Fruit fly (Drosophila melanogaster) whole organism, embryonic: Measurements from ENCODE around the gene CG4613.

ENCODE experiments used
- Bdp1 ChIP-seq: fragments of 200-800 bp; sonication (Bioruptor generic); optimal IDR thresholded peaks from 3 replicates; lab custom pipeline; 2016; ENCODE audit warnings: missing biosample characterization, missing genetic modification characterization
- CG1647 ChIP-seq: fragments of 200-800 bp; sonication (Bioruptor generic); optimal IDR thresholded peaks from 3 replicates; lab custom pipeline; 2016; ENCODE audit warnings: missing biosample characterization, missing genetic modification characterization
- CG2678 ChIP-seq: fragments of 200-800 bp; sonication (Bioruptor generic); optimal IDR thresholded peaks from 3 replicates; lab custom pipeline; 2019; ENCODE audit warnings: missing biosample characterization, mild to moderate bottlenecking, missing genetic modification characterization, moderate library complexity
- CG31441 ChIP-seq: fragments of 200-800 bp; sonication (Bioruptor generic); IDR thresholded peaks from 2 replicates; pipeline ENCODE4 v1.3.6; 2022; ENCODE audit warnings: missing biosample characterization, missing genetic modification characterization
- CG3163 ChIP-seq: fragments of 200-800 bp; sonication (Bioruptor generic); optimal IDR thresholded peaks from 3 replicates; lab custom pipeline; 2016; ENCODE audit warnings: missing biosample characterization, missing genetic modification characterization
- CG4360 ChIP-seq: fragments of 200-800 bp; sonication (Bioruptor generic); IDR thresholded peaks from 2 replicates; pipeline ENCODE4 v1.3.6; 2022; ENCODE audit warnings: missing biosample characterization, missing genetic modification characterization
- CG5180 ChIP-seq: fragments of 200-800 bp; sonication (Bioruptor generic); optimal IDR thresholded peaks from 3 replicates; lab custom pipeline; 2017; ENCODE audit warnings: missing biosample characterization, missing genetic modification characterization, mild to moderate bottlenecking, moderate library complexity, missing genetic modification reagents
- CG9437 ChIP-seq: fragments of 200-800 bp; sonication (Bioruptor generic); optimal IDR thresholded peaks from 2 replicates; lab custom pipeline; 2018; ENCODE audit warnings: missing biosample characterization, mild to moderate bottlenecking, missing genetic modification characterization
- D19A ChIP-seq: fragments of 200-800 bp; optimal IDR thresholded peaks from 3 replicates; lab custom pipeline; 2019; ENCODE audit warnings: missing biosample characterization, mild to moderate bottlenecking, missing genetic modification characterization, moderate library complexity
- D19B ChIP-seq: fragments of 200-800 bp; sonication (Bioruptor generic); optimal IDR thresholded peaks from 2 replicates; lab custom pipeline; 2017; ENCODE audit warnings: missing biosample characterization, mild to moderate bottlenecking, missing genetic modification characterization
- Dek ChIP-seq: fragments of 200-800 bp; sonication (Bioruptor generic); optimal IDR thresholded peaks from 3 replicates; lab custom pipeline; 2019; ENCODE audit warnings: missing biosample characterization, mild to moderate bottlenecking, missing genetic modification characterization, moderate library complexity
- Dip3 ChIP-seq: fragments of 200-800 bp; sonication (Bioruptor generic); optimal IDR thresholded peaks from 3 replicates; lab custom pipeline; 2016; ENCODE audit warnings: missing biosample characterization, missing genetic modification characterization
- Drgx ChIP-seq: fragments of 200-800 bp; sonication (Bioruptor generic); IDR thresholded peaks from 2 replicates; pipeline ENCODE4 v1.3.6; 2022; ENCODE audit warnings: missing biosample characterization, missing genetic modification characterization
- ERR ChIP-seq: fragments of 200-800 bp; sonication (Bioruptor generic); optimal IDR thresholded peaks from 2 replicates; lab custom pipeline; 2016; ENCODE audit warnings: missing biosample characterization, missing genetic modification characterization
- Ets65A ChIP-seq: fragments of 200-800 bp; sonication (Bioruptor generic); peaks from one replicate; lab custom pipeline; 2016; ENCODE audit warnings: missing biosample characterization, missing genetic modification characterization
- Fer1 ChIP-seq: fragments of 200-800 bp; sonication (Bioruptor generic); optimal IDR thresholded peaks from 2 replicates; lab custom pipeline; 2017; ENCODE audit warnings: missing biosample characterization, mild to moderate bottlenecking, missing genetic modification characterization
- Fer2 ChIP-seq: fragments of 200-800 bp; sonication (Bioruptor generic); optimal IDR thresholded peaks from 2 replicates; lab custom pipeline; 2018; ENCODE audit warnings: missing biosample characterization, mild to moderate bottlenecking, missing genetic modification characterization, moderate library complexity
- HmgD ChIP-seq: fragments of 200-800 bp; sonication (Bioruptor generic); optimal IDR thresholded peaks from 3 replicates; lab custom pipeline; 2016; ENCODE audit warnings: missing biosample characterization, missing genetic modification characterization
- Six4 ChIP-seq: fragments of 200-800 bp; sonication (Bioruptor generic); optimal IDR thresholded peaks from 2 replicates; lab custom pipeline; 2016; ENCODE audit warnings: missing biosample characterization, missing genetic modification characterization
- Trl ChIP-seq, 3 experiments: fragments of >200 bp in 2 of 3; fragments of 200-800 bp in 1 of 3; sonication (Bioruptor generic) in 1 of 3; optimal IDR thresholded peaks; 2 replicates in 1 of 3; 3 replicates in 2 of 3; lab custom pipeline; 2016 to 2017; ENCODE audit warnings: missing biosample characterization in 1 of 3, missing genetic modification characterization in 1 of 3
- Xrp1 ChIP-seq: fragments of 200-800 bp; sonication (Bioruptor generic); IDR thresholded peaks from 2 replicates; pipeline ENCODE4 v1.3.6; 2022; ENCODE audit warnings: missing biosample characterization, missing genetic modification characterization
- amos ChIP-seq: fragments of 200-800 bp; sonication (Bioruptor generic); IDR thresholded peaks from 2 replicates; pipeline ENCODE4 v1.3.6; 2022; ENCODE audit warnings: missing biosample characterization, missing genetic modification characterization; ENCODE audit not compliant: partially characterized antibody
- bsh ChIP-seq, 2 experiments: fragments of 200-800 bp; sonication (Bioruptor generic); optimal IDR thresholded peaks; 2 replicates each; lab custom pipeline; 2017 to 2018; ENCODE audit warnings: mild to moderate bottlenecking in 2 of 2, missing biosample characterization in 2 of 2, missing genetic modification characterization in 2 of 2, moderate library complexity in 1 of 2
- cato ChIP-seq: fragments of 200-800 bp; sonication (Bioruptor generic); optimal IDR thresholded peaks from 2 replicates; lab custom pipeline; 2016; ENCODE audit warnings: missing biosample characterization, missing genetic modification characterization, borderline replicate concordance
- chinmo ChIP-seq: fragments of 200-800 bp; sonication (Bioruptor generic); IDR thresholded peaks from 4 replicates; pipeline ENCODE4 v1.3.6; 2022; ENCODE audit warnings: missing biosample characterization, missing genetic modification characterization; ENCODE audit not compliant: partially characterized antibody
- croc ChIP-seq: fragments of 200-800 bp; sonication (Bioruptor generic); conservative IDR thresholded peaks from 3 replicates; pipeline ENCODE4 v1.3.6; 2022; ENCODE audit warnings: missing biosample characterization, missing genetic modification characterization
- dimm ChIP-seq: fragments of 200-800 bp; sonication (Bioruptor generic); IDR thresholded peaks from 2 replicates; pipeline ENCODE4 v1.3.6; 2022; ENCODE audit warnings: missing biosample characterization, missing genetic modification characterization
- gce ChIP-seq: fragments of 200-800 bp; sonication (Bioruptor generic); IDR thresholded peaks from 3 replicates; pipeline ENCODE4 v1.3.6; 2022; ENCODE audit warnings: missing biosample characterization, missing genetic modification characterization
- gcm2 ChIP-seq: fragments of 200-800 bp; sonication (Bioruptor generic); optimal IDR thresholded peaks from 2 replicates; lab custom pipeline; 2016; ENCODE audit warnings: missing biosample characterization, missing genetic modification characterization
- gro ChIP-seq: fragments of 200-800 bp; sonication (Bioruptor generic); optimal IDR thresholded peaks from 2 replicates; lab custom pipeline; 2016; ENCODE audit warnings: missing biosample characterization, missing genetic modification characterization
- lbe ChIP-seq: fragments of 200-800 bp; sonication (Bioruptor generic); optimal IDR thresholded peaks from 2 replicates; lab custom pipeline; 2016; ENCODE audit warnings: missing biosample characterization, mild to moderate bottlenecking, missing genetic modification characterization
- lilli ChIP-seq: fragments of 200-800 bp; sonication (Bioruptor generic); optimal IDR thresholded peaks from 3 replicates; lab custom pipeline; 2016; ENCODE audit warnings: missing biosample characterization, missing genetic modification characterization
- nau ChIP-seq: fragments of 200-800 bp; sonication (Bioruptor generic); optimal IDR thresholded peaks from 3 replicates; lab custom pipeline; 2017; ENCODE audit warnings: missing biosample characterization, mild to moderate bottlenecking, missing genetic modification characterization, missing genetic modification reagents
- nom ChIP-seq: fragments of 200-800 bp; sonication (Bioruptor generic); optimal IDR thresholded peaks from 2 replicates; lab custom pipeline; 2017; ENCODE audit warnings: missing biosample characterization, missing genetic modification characterization, mild to moderate bottlenecking, moderate library complexity, missing genetic modification reagents
- shn ChIP-seq: fragments of 200-800 bp; sonication (Bioruptor generic); optimal IDR thresholded peaks from 3 replicates; lab custom pipeline; 2016; ENCODE audit warnings: missing biosample characterization, missing genetic modification characterization
- sim ChIP-seq: fragments of 200-800 bp; sonication (Bioruptor generic); IDR thresholded peaks from 2 replicates; pipeline ENCODE4 v1.3.6; 2022; ENCODE audit warnings: missing biosample characterization, missing genetic modification characterization
- slou ChIP-seq: fragments of 200-800 bp; sonication (Bioruptor generic); optimal IDR thresholded peaks from 3 replicates; lab custom pipeline; 2016; ENCODE audit warnings: missing biosample characterization, missing genetic modification characterization
- sqz ChIP-seq: fragments of 200-800 bp; sonication (Bioruptor generic); optimal IDR thresholded peaks from 3 replicates; lab custom pipeline; 2018; ENCODE audit warnings: missing biosample characterization, mild to moderate bottlenecking, missing genetic modification characterization
- stwl ChIP-seq: fragments of 200-800 bp; sonication (Bioruptor generic); optimal IDR thresholded peaks from 3 replicates; lab custom pipeline; 2018; ENCODE audit warnings: missing biosample characterization, mild to moderate bottlenecking, missing genetic modification characterization, moderate library complexity
- twi ChIP-seq: fragments of 200-800 bp; optimal IDR thresholded peaks from 2 replicates; lab custom pipeline; 2019; ENCODE audit warnings: missing biosample characterization, mild to moderate bottlenecking, missing genetic modification characterization, moderate library complexity
- wdn ChIP-seq: fragments of 200-800 bp; sonication (Bioruptor generic); IDR thresholded peaks from 2 replicates; pipeline ENCODE4 v1.3.6; 2022; ENCODE audit warnings: missing biosample characterization, missing genetic modification characterization
- zen2 ChIP-seq: fragments of 200-800 bp; sonication (Bioruptor generic); IDR thresholded peaks from 3 replicates; pipeline ENCODE4 v1.3.6; 2022; ENCODE audit warnings: missing biosample characterization, missing genetic modification characterization; ENCODE audit not compliant: partially characterized antibody
- zfh1 ChIP-seq: fragments of 200-800 bp; sonication (Bioruptor generic); IDR thresholded peaks from 3 replicates; pipeline ENCODE4 v1.3.6; 2022; ENCODE audit warnings: missing biosample characterization, missing genetic modification characterization

Gene CG4613

DNA sequence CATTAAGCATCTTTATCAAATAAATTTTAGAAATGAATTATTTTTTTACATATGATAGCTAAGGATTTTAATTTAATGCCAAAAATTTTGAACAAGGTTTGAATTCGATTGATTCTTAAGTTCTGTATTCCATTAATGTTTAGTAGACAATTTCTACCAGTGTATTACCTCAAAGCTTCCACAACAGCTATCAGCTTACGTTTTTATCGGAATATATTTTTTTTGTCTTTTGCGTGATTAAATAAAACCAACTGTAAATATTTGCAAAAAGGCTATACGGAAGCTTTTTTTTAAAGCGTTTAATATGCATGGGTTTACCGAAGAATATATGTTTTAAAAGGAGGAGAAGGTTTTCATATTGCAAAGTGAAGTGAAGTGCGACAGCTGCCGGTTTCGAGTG lies 36.1 kb downstream of the CG4613 start:
- TF ChIP-seq Trl (optimal IDR thresholded peaks at IDR 0.05; lab: Kevin White, UChicago) (no peak), Trl (GFP tag; optimal IDR thresholded peaks at IDR 0.05; lab: Kevin White, UChicago) (no peak), ERR (GFP tag; lab: Kevin White, UChicago) (no peak), lilli (GFP tag; lab: Kevin White, UChicago) (no peak), cato (GFP tag; lab: Kevin White, UChicago) (no peak), gce (GFP tag; lab: Robert Waterston, UW) (no peak), shn (GFP tag; lab: Kevin White, UChicago) (no peak), amos (GFP tag; lab: Robert Waterston, UW) (no peak), dimm (GFP tag; lab: Robert Waterston, UW) (no peak)
- TF ChIP-seq, all 482 proteins: peak for 0

DNA sequence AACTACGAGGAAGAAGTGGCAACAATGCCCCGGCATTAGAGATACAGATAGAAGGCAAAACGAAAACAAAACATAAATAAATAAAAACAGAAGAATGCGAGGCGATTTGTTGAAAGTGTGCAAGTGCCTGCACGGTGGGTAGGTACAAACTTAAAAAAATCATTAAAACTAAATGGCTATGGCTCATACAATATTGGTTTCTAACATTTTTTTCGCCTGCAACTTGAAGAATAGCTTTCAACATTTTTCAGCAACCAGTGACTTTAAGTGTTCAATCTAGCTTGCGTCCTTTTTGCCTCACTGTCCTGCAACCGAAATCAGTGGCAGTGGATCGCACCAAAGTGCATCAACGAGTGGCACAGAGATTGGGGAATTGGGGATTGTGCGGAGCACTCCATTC lies 38.5 kb downstream of the CG4613 start:
- TF ChIP-seq stwl (tag; lab: Kevin White, UChicago): peak; percentile 10
- no peak for TF ChIP-seq Bdp1 (GFP tag; lab: Kevin White, UChicago)
- TF ChIP-seq nau (GFP tag; lab: Kevin White, UChicago): no peak
- TF ChIP-seq Drgx (GFP tag; lab: Robert Waterston, UW): peak; percentile 65
- TF ChIP-seq zfh1 (GFP tag; lab: Robert Waterston, UW): 0 out of 3 replicates have a peak, but pooled peaks have one; percentile 22
- no peak for TF ChIP-seq Fer1 (GFP tag; lab: Kevin White, UChicago)
- TF ChIP-seq Ets65A (GFP tag; lab: Kevin White, UChicago): peak; percentile 34
- TF ChIP-seq Dek (tag; lab: Kevin White, UChicago): no peak
- no peak for TF ChIP-seq CG31441 (GFP tag; lab: Robert Waterston, UW)
- TF ChIP-seq gcm2 (GFP tag; lab: Kevin White, UChicago): no peak

DNA sequence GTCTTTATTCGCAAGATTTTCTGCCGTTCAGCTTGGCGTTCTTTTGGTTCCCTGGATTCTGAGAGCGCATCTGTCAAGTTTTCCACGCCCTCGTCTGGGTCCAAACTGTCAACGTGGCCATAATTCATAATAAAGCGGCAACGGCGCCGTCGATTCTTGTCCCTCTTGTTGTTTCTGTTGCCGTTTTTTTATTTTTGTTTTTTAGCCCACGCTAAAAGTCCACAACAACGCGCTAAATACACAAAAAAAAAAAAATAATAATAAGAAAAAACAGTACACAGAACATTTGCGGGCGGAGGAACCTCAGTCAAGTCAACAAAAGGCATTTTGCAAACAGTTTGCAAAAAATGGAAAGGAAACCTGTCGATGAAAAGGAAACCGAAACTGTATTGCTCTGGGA lies 40.1 kb downstream of the CG4613 start:
- TF ChIP-seq D19A (tag; lab: Kevin White, UChicago) (no peak), CG9437 (GFP tag; lab: Kevin White, UChicago) (no peak), Fer1 (GFP tag; lab: Kevin White, UChicago) (no peak), nom (peak; percentile 66), CG1647 (no peak), sim (GFP tag; lab: Robert Waterston, UW) (no peak), bsh (GFP tag; optimal IDR thresholded peaks at IDR 0.05; lab: Kevin White, UChicago) (peak in 1 of 2 experiments; percentile 11), D19B (no peak), Xrp1 (GFP tag; lab: Robert Waterston, UW) (no peak), twi (tag; lab: Kevin White, UChicago) (no peak), Dip3 (GFP tag; lab: Kevin White, UChicago) (no peak), Six4 (GFP tag; lab: Kevin White, UChicago) (no peak), slou (GFP tag; lab: Kevin White, UChicago) (no peak)

DNA sequence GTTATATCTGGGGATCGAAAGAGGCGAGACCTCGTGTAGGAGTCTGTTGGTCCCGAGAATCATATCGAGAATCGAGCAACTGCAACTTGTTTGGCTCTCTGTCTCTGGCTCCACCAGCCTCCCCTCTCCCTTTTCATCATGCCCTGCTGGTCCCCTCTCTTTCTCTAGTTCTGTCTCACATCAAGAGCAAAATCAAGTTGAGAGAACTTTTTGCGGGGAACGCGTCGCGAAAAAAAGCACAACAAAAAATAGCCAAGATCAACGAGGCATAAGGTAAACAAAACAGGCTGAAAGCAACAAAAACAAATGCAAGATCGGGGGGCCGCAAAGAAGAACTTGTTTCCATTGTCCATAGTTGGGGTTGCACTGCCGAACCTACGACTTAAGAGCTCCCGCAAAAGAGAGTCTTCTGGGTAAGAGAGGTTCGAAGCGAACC lies 44.7 kb downstream of the CG4613 start:
- TF ChIP-seq sim (GFP tag; lab: Robert Waterston, UW) (no peak), chinmo (0 out of 4 replicates have a peak, but pooled peaks have one; percentile 43), Ets65A (GFP tag; lab: Kevin White, UChicago) (peak; percentile 59), CG4360 (GFP tag; lab: Robert Waterston, UW) (peak; percentile 32), Drgx (GFP tag; lab: Robert Waterston, UW) (0 out of 2 replicates have a peak, but pooled peaks have one; percentile 26), Trl (optimal IDR thresholded peaks at IDR 0.05; lab: Kevin White, UChicago) (peak; percentile 47 to 64), Trl (GFP tag; optimal IDR thresholded peaks at IDR 0.05; lab: Kevin White, UChicago) (no peak), gro (GFP tag; lab: Kevin White, UChicago) (no peak), CG5180 (GFP tag; lab: Kevin White, UChicago) (peak; percentile 97), lbe (peak; percentile 5), sqz (GFP tag; lab: Kevin White, UChicago) (peak; percentile 30), Fer2 (tag; lab: Kevin White, UChicago) (no peak), HmgD (GFP tag; lab: Kevin White, UChicago) (no peak), bsh (GFP tag; optimal IDR thresholded peaks at IDR 0.05; lab: Kevin White, UChicago) (peak in 1 of 2 experiments; percentile 86), croc (GFP tag; lab: Robert Waterston, UW) (no peak), wdn (no peak), nom (peak; percentile 92), CG3163 (peak; percentile 86), zen2 (GFP tag; lab: Robert Waterston, UW) (peak; percentile 14; the same call in 1 of the 3 replicates), CG2678 (tag; lab: Kevin White, UChicago) (no peak)
